Worm (Caenorhabditis elegans) whole organism, L4 larva: ENCODE results near the gene dars-1.

Experiments
- aly-2 ChIP-seq: sonication (generic microtip); optimal IDR thresholded peaks from 2 replicates; lab custom pipeline; 2018; ENCODE audit warnings: missing biosample characterization, missing genetic modification characterization
- lsy-2 ChIP-seq, 2 experiments: fragments of 150-350 bp in 1 of 2; sonication (generic microtip) in 1 of 2; optimal IDR thresholded peaks; 2 replicates each; lab custom pipeline; 2014 to 2017; ENCODE audit warnings: missing biosample characterization in 2 of 2, missing genetic modification characterization in 2 of 2
- nhr-237 ChIP-seq: sonication (generic microtip); optimal IDR thresholded peaks from 2 replicates; lab custom pipeline; 2017; ENCODE audit warnings: missing biosample characterization, missing genetic modification characterization
- sdz-12 ChIP-seq: fragments of 200-800 bp; sonication (Bioruptor generic); optimal IDR thresholded peaks from 2 replicates; lab custom pipeline; 2018; ENCODE audit warnings: mild to moderate bottlenecking, missing genetic modification characterization, missing compliant biosample characterization
- snpc-4 ChIP-seq: fragments of 150-350 bp; optimal IDR thresholded peaks from 2 replicates; lab custom pipeline; 2014; ENCODE audit warnings: missing biosample characterization, missing genetic modification characterization

DNA sequence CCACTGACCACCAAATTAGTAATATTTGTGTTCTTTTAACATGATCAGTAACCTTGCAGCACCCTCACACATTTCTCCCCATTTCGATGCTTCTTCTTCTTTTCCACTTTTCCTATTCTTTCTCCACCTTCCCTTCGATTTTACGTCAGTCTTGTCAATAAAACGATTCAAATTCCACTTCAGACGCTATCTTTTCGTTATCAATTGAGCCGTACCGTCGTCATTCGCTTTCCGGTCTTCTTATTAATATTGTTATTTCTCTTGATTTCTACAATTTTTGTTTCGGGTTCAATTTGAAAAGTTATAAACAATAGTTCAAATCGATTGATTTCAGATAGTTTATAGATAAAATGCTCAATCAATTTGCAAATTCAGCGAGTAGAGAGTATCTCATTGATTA lies 3.6 kb downstream of the dars-1 start:
- TF ChIP-seq lsy-2 (tag; optimal IDR thresholded peaks at IDR 0.05; lab: Kevin White, UChicago), result no peak
- TF ChIP-seq snpc-4, result no peak
- TF ChIP-seq aly-2 (tag; lab: Kevin White, UChicago), result no peak
- no peak for TF ChIP-seq nhr-237 (tag; lab: Kevin White, UChicago)
- no peak for TF ChIP-seq sdz-12 (GFP tag; lab: Kevin White, UChicago)
